Worm (Caenorhabditis elegans): ENCODE data around the gene F42A6.6.
A peak's percentile ranks its signal among the peaks of the same experiment; 100 is the strongest.

Gene F42A6.6

ce11 chrIV:3373370-3373769 lies 36.7 kb upstream of the F42A6.6 start (continued):
- TF ChIP-seq zip-11 (GFP tag; IDR thresholded peaks at IDR 0.05) (no peak), Y75B8A.6 (GFP tag; IDR thresholded peaks at IDR 0.05) (no peak), lir-3 (tag; optimal IDR thresholded peaks at IDR 0.05) (no peak), dmd-8 (GFP tag; IDR thresholded peaks at IDR 0.05) (0 out of 2 replicates have a peak, but pooled peaks have one; percentile 11), tra-1 (GFP tag; IDR thresholded peaks at IDR 0.05) (0 out of 2 replicates have a peak, but pooled peaks have one; percentile 13), cey-2 (tag; optimal IDR thresholded peaks at IDR 0.05; ENCODE audit: borderline replicate concordance, insufficient read depth) (no peak), mxl-3 (GFP tag; optimal IDR thresholded peaks at IDR 0.05) (no peak), mes-2 (tag; optimal IDR thresholded peaks at IDR 0.05; ENCODE audit: poor library complexity, severe bottlenecking) (peak; percentile 4), ceh-62 (tag; optimal IDR thresholded peaks at IDR 0.05) (no peak), hlh-11 (tag; optimal IDR thresholded peaks at IDR 0.05) (no peak), zag-1 (tag; optimal IDR thresholded peaks at IDR 0.05) (no peak), nhr-41 (GFP tag; IDR thresholded peaks at IDR 0.05) (no peak), nhr-237 (tag; optimal IDR thresholded peaks at IDR 0.05) (no peak), hmg-1.1 (GFP tag; IDR thresholded peaks at IDR 0.05) (no peak), php-3 (GFP tag; IDR thresholded peaks at IDR 0.05) (no peak), ctbp-1 (GFP tag; IDR thresholded peaks at IDR 0.05) (no peak), fkh-10 (GFP tag; optimal IDR thresholded peaks at IDR 0.05) (no peak)

- TF ChIP-seq zip-2 (tag; optimal IDR thresholded peaks at IDR 0.05) (no peak), sdz-12 (GFP tag; optimal IDR thresholded peaks at IDR 0.05) (no peak), lsy-2 (tag; optimal IDR thresholded peaks at IDR 0.05) (peak in 1 of 2 experiments; percentile 37), hlh-11 (tag; optimal IDR thresholded peaks at IDR 0.05) (peak; percentile 65), dpl-1 (GFP tag; optimal IDR thresholded peaks at IDR 0.05) (peak; percentile 23), spr-3 (GFP tag; optimal IDR thresholded peaks at IDR 0.05) (no peak), unc-130 (GFP tag; optimal IDR thresholded peaks at IDR 0.05) (no peak), Y75B8A.6 (GFP tag; IDR thresholded peaks at IDR 0.05) (no peak), pqm-1 (tag; optimal IDR thresholded peaks at IDR 0.05) (peak; percentile 49), mep-1 (tag; optimal IDR thresholded peaks at IDR 0.05) (peak; percentile 35), nhr-77 (tag; optimal IDR thresholded peaks at IDR 0.05) (peak; percentile 13), mes-2 (tag; optimal IDR thresholded peaks at IDR 0.05; ENCODE audit: poor library complexity, severe bottlenecking) (peak; percentile 56), aha-1 (tag) (peak; percentile 48), nhr-28 (tag; optimal IDR thresholded peaks at IDR 0.05) (peak; percentile 24)
These were observed 32.1 kb upstream of the F42A6.6 start, which contains the start of gene vha-19 for ce11 chrIV:3368638-3369247. Gene vha-19, plus strand, starts transcription at chrIV:3369197.

ce11 chrIV:3363784-3364183 lies 27.1 kb upstream of the F42A6.6 start:
- TF ChIP-seq mxl-3 (GFP tag; optimal IDR thresholded peaks at IDR 0.05) (no peak), daf-19 (GFP tag; conservative IDR thresholded peaks at IDR 0.05) (no peak), ztf-7 (tag; optimal IDR thresholded peaks at IDR 0.05) (no peak), skn-1 (tag; optimal IDR thresholded peaks at IDR 0.05) (no peak), tag-97 (GFP tag; IDR thresholded peaks at IDR 0.05) (no peak), pqm-1 (tag; optimal IDR thresholded peaks at IDR 0.05) (no peak), unc-62 (GFP tag; optimal IDR thresholded peaks at IDR 0.05 in 1 of 2) (no peak), unc-62 (tag; optimal IDR thresholded peaks at IDR 0.05) (no peak), ceh-32 (tag; optimal IDR thresholded peaks at IDR 0.05; ENCODE audit: poor library complexity) (no peak), zfp-3 (GFP tag; conservative IDR thresholded peaks at IDR 0.05) (no peak), aly-2 (tag; optimal IDR thresholded peaks at IDR 0.05) (no peak), Y5F2A.4 (GFP tag; optimal IDR thresholded peaks at IDR 0.05) (no peak), duxl-1 (tag; optimal IDR thresholded peaks at IDR 0.05; ENCODE audit: poor library complexity) (no peak), F26F4.8 (GFP tag; conservative IDR thresholded peaks at IDR 0.05) (no peak), lin-38 (GFP tag; IDR thresholded peaks at IDR 0.05) (no peak), php-3 (GFP tag; IDR thresholded peaks at IDR 0.05) (no peak), attf-4 (tag; optimal IDR thresholded peaks at IDR 0.05) (no peak), lin-39 (tag; optimal IDR thresholded peaks at IDR 0.05) (no peak), gei-8 (GFP tag; optimal IDR thresholded peaks at IDR 0.05) (no peak), F37D6.2 (tag; optimal IDR thresholded peaks at IDR 0.05) (no peak), nhr-102 (tag; optimal IDR thresholded peaks at IDR 0.05) (no peak)

Data from whole organism, L4 larva.